Worm (Caenorhabditis elegans): ENCODE results near the gene lim-6.
A peak's percentile ranks its signal among the peaks of the same experiment; 100 is the strongest.

DNA sequence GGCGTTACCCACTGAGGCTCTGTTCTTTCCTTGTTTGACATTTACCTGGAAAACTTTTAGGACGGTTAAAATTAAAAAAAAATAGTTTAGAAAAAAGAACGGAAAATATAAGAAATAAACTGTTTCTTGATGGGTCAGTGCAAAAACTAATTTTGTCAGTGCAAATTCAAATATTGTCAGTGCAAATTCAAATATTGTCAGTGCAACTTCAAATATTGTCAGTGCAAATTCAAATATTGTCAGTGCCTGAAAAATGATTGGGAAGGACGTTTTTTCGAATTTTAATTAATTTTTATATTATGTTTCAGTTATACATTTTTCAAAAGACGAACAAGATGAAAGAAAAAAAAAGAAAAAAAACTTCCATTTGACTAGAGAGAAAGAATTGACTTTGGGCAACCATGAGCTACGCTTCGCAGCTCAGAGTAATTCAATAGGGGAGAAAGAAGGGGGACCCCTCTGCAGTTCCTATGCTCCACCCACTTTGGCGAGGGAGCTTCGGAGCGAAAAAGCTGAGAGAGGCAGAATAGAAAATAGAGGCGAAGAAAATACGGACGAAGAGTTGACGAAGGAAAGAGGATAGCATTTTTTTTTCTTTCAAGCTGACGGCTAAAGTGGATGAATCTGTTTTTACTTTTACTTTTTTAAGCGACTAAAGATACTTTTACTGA, 9.7 kb upstream of the lim-6 start, which contains the start of gene unc-1:
- TF ChIP-seq ama-1 (optimal IDR thresholded peaks at IDR 0.05): no peak
- no peak for TF ChIP-seq aly-1 (tag; optimal IDR thresholded peaks at IDR 0.05)
- no peak for TF ChIP-seq tbx-37 (GFP tag; conservative IDR thresholded peaks at IDR 0.05)
- TF ChIP-seq ceh-13 (GFP tag; optimal IDR thresholded peaks at IDR 0.05): no peak
- no peak for TF ChIP-seq hnd-1 (tag; optimal IDR thresholded peaks at IDR 0.05)
- TF ChIP-seq F13C5.2 (tag; optimal IDR thresholded peaks at IDR 0.05): no peak
- TF ChIP-seq scrt-1 (GFP tag; IDR thresholded peaks at IDR 0.05): 0 out of 2 replicates have a peak, but pooled peaks have one; percentile 20

Measured in whole organism, early embryonic.